Worm (Caenorhabditis elegans): ENCODE data around the gene ctl-2.

ce11 chrII:14269839-14270238, 32.0 kb downstream of the ctl-2 start:
- TF ChIP-seq dao-5 (tag; optimal IDR thresholded peaks at IDR 0.05) (no peak), him-1 (tag; optimal IDR thresholded peaks at IDR 0.05) (no peak)
